Fruit fly (Drosophila melanogaster): ENCODE results near the gene ldd.

The ldd gene

DNA sequence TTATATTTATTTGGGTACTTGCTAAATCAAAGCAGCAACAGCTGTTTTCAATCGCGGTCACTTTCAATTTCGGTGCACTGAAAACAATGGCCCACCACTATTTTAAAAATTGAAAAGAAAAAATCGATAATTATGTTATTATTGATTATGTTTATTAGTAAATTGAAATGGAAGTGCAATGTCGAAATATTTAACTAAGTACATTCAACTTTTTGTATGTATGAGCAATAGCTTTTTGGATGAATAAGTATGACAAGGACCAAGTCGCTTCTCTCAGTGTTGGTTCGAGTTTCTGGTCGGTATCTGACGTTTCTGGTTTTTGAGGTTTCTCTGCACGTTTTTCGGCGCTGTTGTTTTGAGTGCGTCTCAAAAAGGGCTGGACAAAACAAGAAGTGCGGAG is 742 bp downstream of the ldd start (continued):
- TF ChIP-seq CG12659 (GFP tag; optimal IDR thresholded peaks at IDR 0.05) = peak; percentile 53
- peak; percentile 69 for TF ChIP-seq E2f1 (GFP tag; IDR thresholded peaks at IDR 0.05)
- TF ChIP-seq CG1024 (GFP tag; IDR thresholded peaks at IDR 0.05) = no peak
- no peak for TF ChIP-seq Dp (GFP tag; optimal IDR thresholded peaks at IDR 0.05)
- no peak for TF ChIP-seq CkIIα-i1 (GFP tag; IDR thresholded peaks at IDR 0.05)
- TF ChIP-seq CG4730 (GFP tag; IDR thresholded peaks at IDR 0.05) = peak; percentile 45
- peak; percentile 27 for TF ChIP-seq CG15011 (GFP tag; optimal IDR thresholded peaks at IDR 0.05)
- TF ChIP-seq pnt (GFP tag; optimal IDR thresholded peaks at IDR 0.05) = peak; percentile 58
- peak; percentile 51; the same call in 1 of the 2 replicates for TF ChIP-seq CG6272 (GFP tag; IDR thresholded peaks at IDR 0.05)
- TF ChIP-seq scrt (GFP tag; optimal IDR thresholded peaks at IDR 0.05) = peak; percentile 35
- TF ChIP-seq mam (GFP tag; optimal IDR thresholded peaks at IDR 0.05) = peak; percentile 40
- peak; percentile 34; the same call in 1 of the 3 replicates for TF ChIP-seq otp (GFP tag; IDR thresholded peaks at IDR 0.05)
- TF ChIP-seq CG6683 (GFP tag; optimal IDR thresholded peaks at IDR 0.05) = no peak
- peak; percentile 86 for TF ChIP-seq Sox102F (GFP tag; optimal IDR thresholded peaks at IDR 0.05)
- TF ChIP-seq Sox100B (GFP tag; optimal IDR thresholded peaks at IDR 0.05) = peak; percentile 69
- TF ChIP-seq CG2875 (GFP tag; optimal IDR thresholded peaks at IDR 0.05) = peak; percentile 40
- no peak for TF ChIP-seq aop (GFP tag; IDR thresholded peaks at IDR 0.05)
- peak; percentile 70 for TF ChIP-seq NfI (GFP tag; optimal IDR thresholded peaks at IDR 0.05)
- peak; percentile 54 for TF ChIP-seq zen (tag; optimal IDR thresholded peaks at IDR 0.05)
- TF ChIP-seq p53 (GFP tag; optimal IDR thresholded peaks at IDR 0.05) = no peak
- TF ChIP-seq gcm (GFP tag; optimal IDR thresholded peaks at IDR 0.05) = no peak
- TF ChIP-seq CG17385 (GFP tag; optimal IDR thresholded peaks at IDR 0.05) = peak; percentile 65
- no peak for TF ChIP-seq fru (optimal IDR thresholded peaks at IDR 0.05)
- peak; percentile 96 for TF ChIP-seq Blimp-1 (GFP tag; optimal IDR thresholded peaks at IDR 0.05)
- TF ChIP-seq CG18262 (tag; optimal IDR thresholded peaks at IDR 0.05) = peak; percentile 79
- peak; percentile 71 for TF ChIP-seq CG17328 (GFP tag; IDR thresholded peaks at IDR 0.05)
- peak; percentile 64 for TF ChIP-seq Chrac-16 (GFP tag; optimal IDR thresholded peaks at IDR 0.05)
- peak; percentile 56; the same call in 1 of the 3 replicates for TF ChIP-seq ken (GFP tag; IDR thresholded peaks at IDR 0.05)
- no peak for TF ChIP-seq CG11398 (GFP tag; optimal IDR thresholded peaks at IDR 0.05)
- peak; percentile 59 for TF ChIP-seq Abd-B (GFP tag; optimal IDR thresholded peaks at IDR 0.05)
- no peak for TF ChIP-seq Mes4 (GFP tag; optimal IDR thresholded peaks at IDR 0.05)
- 0 out of 2 replicates have a peak, but pooled peaks have one; percentile 34 for TF ChIP-seq onecut (GFP tag; IDR thresholded peaks at IDR 0.05)
- no peak for TF ChIP-seq CG16813 (GFP tag; IDR thresholded peaks at IDR 0.05; ENCODE audit: partially characterized antibody)
- TF ChIP-seq luna (GFP tag; optimal IDR thresholded peaks at IDR 0.05) = peak; percentile 7
- peak; percentile 65 for TF ChIP-seq Hmr (GFP tag; optimal IDR thresholded peaks at IDR 0.05)
- peak; percentile 37 for TF ChIP-seq org-1 (GFP tag; optimal IDR thresholded peaks at IDR 0.05)
- TF ChIP-seq pfk (GFP tag; optimal IDR thresholded peaks at IDR 0.05) = no peak
- peak; percentile 31 for TF ChIP-seq pum (GFP tag; optimal IDR thresholded peaks at IDR 0.05)
- no peak for TF ChIP-seq CG10321 (GFP tag; IDR thresholded peaks at IDR 0.05)
- peak; percentile 13 for TF ChIP-seq Hmx (GFP tag; optimal IDR thresholded peaks at IDR 0.05)
- 0 out of 3 replicates have a peak, but pooled peaks have one; percentile 45 for TF ChIP-seq CG3726 (GFP tag; IDR thresholded peaks at IDR 0.05)
- TF ChIP-seq ewg (GFP tag; optimal IDR thresholded peaks at IDR 0.05) = peak; percentile 42
- TF ChIP-seq CG7839 (tag; optimal IDR thresholded peaks at IDR 0.05) = peak; percentile 84
- TF ChIP-seq CG2116 (GFP tag; optimal IDR thresholded peaks at IDR 0.05) = peak; percentile 30
- TF ChIP-seq CG14050 (GFP tag; IDR thresholded peaks at IDR 0.05) = peak; percentile 37; the same call in 2 of the 3 replicates
- TF ChIP-seq bab2 (GFP tag; optimal IDR thresholded peaks at IDR 0.05) = peak; percentile 56
- peak; percentile 76 for TF ChIP-seq Drgx (GFP tag; IDR thresholded peaks at IDR 0.05)
- peak; percentile 74 for TF ChIP-seq CG10979 (tag; optimal IDR thresholded peaks at IDR 0.05)
- TF ChIP-seq slbo (GFP tag; IDR thresholded peaks at IDR 0.05) = peak; percentile 73
- no peak for TF ChIP-seq abd-A (tag; optimal IDR thresholded peaks at IDR 0.05)
- no peak for TF ChIP-seq CG3995 (GFP tag; optimal IDR thresholded peaks at IDR 0.05)
